Fruit fly (Drosophila melanogaster) Kc167 (cell line): Measurements from ENCODE around the gene CG11251.

Source experiments
- h ChIP-seq: fragments of >200 bp; optimal IDR thresholded peaks from 3 replicates; lab custom pipeline; 2018; ENCODE audit warnings: missing external identifiers
- ttk ChIP-seq: sonication (Bioruptor generic); optimal IDR thresholded peaks from 2 replicates; lab custom pipeline; 2017; ENCODE audit warnings: missing external identifiers

dm6 chr3L:13064346-13064745, 25.4 kb downstream of the CG11251 start:
- TF ChIP-seq ttk (lab: Kevin White, UChicago) (no peak), h (lab: Kevin White, UChicago) (no peak)
